Fruit fly (Drosophila melanogaster) S2 (cell line): ENCODE measurements around the gene Gyc89Db.

Source experiments
- CG8478 ChIP-seq: fragments of >200 bp; optimal IDR thresholded peaks from 2 replicates; lab custom pipeline; 2018
- CTCF ChIP-seq, 2 experiments: fragments of >200 bp; optimal IDR thresholded peaks; 2 replicates each; lab custom pipeline; 2018

- no peak for TF ChIP-seq CG8478 (lab: Kevin White, UChicago)
- TF ChIP-seq CTCF (optimal IDR thresholded peaks at IDR 0.05; lab: Kevin White, UChicago), result no peak
Observed at dm6 chr3R:16476472-16476871, 438 bp upstream of the Gyc89Db start.
